Worm (Caenorhabditis elegans): Measurements from ENCODE around the gene C50H2.4.

- TF ChIP-seq dmd-4 (tag; optimal IDR thresholded peaks at IDR 0.05; ENCODE audit: borderline replicate concordance): no peak
- TF ChIP-seq sox-4 (tag; optimal IDR thresholded peaks at IDR 0.05): no peak
Measured at ce11 chrV:9924389-9924788, 7.6 kb downstream of the C50H2.4 start.
